Worm (Caenorhabditis elegans) whole organism, L1 larva: Measurements from ENCODE around the gene F58B4.7.

Source experiments
- C04F5.9 ChIP-seq: sonication (generic microtip); optimal IDR thresholded peaks from 2 replicates; lab custom pipeline; 2016; ENCODE audit warnings: missing genetic modification characterization, missing compliant biosample characterization
- C16A3.4 ChIP-seq: fragments of 150-350 bp; optimal IDR thresholded peaks from 2 replicates; lab custom pipeline; 2014; ENCODE audit warnings: missing biosample characterization, missing genetic modification characterization
- C34B4.2 ChIP-seq: sonication (generic microtip); optimal IDR thresholded peaks from 2 replicates; lab custom pipeline; 2017; ENCODE audit warnings: mild to moderate bottlenecking, missing genetic modification characterization, missing compliant biosample characterization
- Y116A8C.19 ChIP-seq: sonication (generic microtip); optimal IDR thresholded peaks from 2 replicates; lab custom pipeline; 2016; ENCODE audit warnings: missing compliant biosample characterization, missing genetic modification characterization, borderline replicate concordance
- ama-1 ChIP-seq: fragments of 150-350 bp; optimal IDR thresholded peaks from 2 replicates; lab custom pipeline; 2014
- ceh-63 ChIP-seq: fragments of 200-800 bp; sonication (Bioruptor generic); optimal IDR thresholded peaks from 2 replicates; lab custom pipeline; 2018; ENCODE audit warnings: mild to moderate bottlenecking, missing genetic modification characterization, missing compliant biosample characterization
- ceh-82 ChIP-seq, 3 experiments: fragments of 150-350 bp in 1 of 3; sonication (generic microtip) in 2 of 3; optimal IDR thresholded peaks; 2 replicates each; lab custom pipeline; 2014 to 2017; ENCODE audit warnings: missing biosample characterization in 3 of 3, missing genetic modification characterization in 3 of 3
- dpl-1 ChIP-seq, 3 experiments: fragments of 150-350 bp in 2 of 3; sonication (generic microtip) in 1 of 3; optimal IDR thresholded peaks; 2 replicates each; lab custom pipeline; 2014 to 2017; ENCODE audit warnings: missing biosample characterization in 3 of 3, missing genetic modification characterization in 3 of 3, missing genetic modification reagents in 3 of 3
- efl-1 ChIP-seq, 4 experiments: fragments of 150-350 bp; optimal IDR thresholded peaks in 3 of 4; peaks in 1 of 4; 1 replicate in 1 of 4; 2 replicates in 3 of 4; lab custom pipeline; 2014; ENCODE audit warnings: missing biosample characterization in 2 of 4, missing genetic modification characterization in 2 of 4, missing genetic modification reagents in 2 of 4
- efl-3 ChIP-seq: fragments of 200-800 bp; sonication (Bioruptor generic); optimal IDR thresholded peaks from 2 replicates; lab custom pipeline; 2018; ENCODE audit warnings: mild to moderate bottlenecking, missing genetic modification characterization, missing compliant biosample characterization
- egl-13 ChIP-seq: sonication (generic microtip); optimal IDR thresholded peaks from 2 replicates; lab custom pipeline; 2016; ENCODE audit warnings: missing genotype, missing genetic modification reagents, missing genetic modification characterization, missing compliant biosample characterization
- elt-2 ChIP-seq: sonication (generic microtip); optimal IDR thresholded peaks from 2 replicates; lab custom pipeline; 2016; ENCODE audit warnings: missing genetic modification characterization, mild to moderate bottlenecking, inconsistent platforms, missing compliant biosample characterization, missing genetic modification reagents
- ets-5 ChIP-seq: fragments of 200-800 bp; sonication (Bioruptor generic); IDR thresholded peaks from 2 replicates; pipeline ENCODE4 v1.3.6; 2022; ENCODE audit warnings: missing genetic modification characterization, missing compliant biosample characterization
- fkh-10 ChIP-seq: sonication (generic microtip); optimal IDR thresholded peaks from 2 replicates; lab custom pipeline; 2017; ENCODE audit warnings: missing biosample characterization, missing genetic modification reagents, missing genetic modification characterization
- fkh-8 ChIP-seq: sonication (generic microtip); optimal IDR thresholded peaks from 2 replicates; lab custom pipeline; 2016; ENCODE audit warnings: mild to moderate bottlenecking, missing genetic modification characterization, missing compliant biosample characterization
- grh-1 ChIP-seq: fragments of 200-800 bp; sonication (Bioruptor generic); IDR thresholded peaks from 2 replicates; pipeline ENCODE4 v1.3.6; 2022; ENCODE audit warnings: missing genetic modification reagents, missing genetic modification characterization, missing compliant biosample characterization
- hlh-17 ChIP-seq: fragments of 200-800 bp; sonication (Bioruptor generic); optimal IDR thresholded peaks from 2 replicates; lab custom pipeline; 2018; ENCODE audit warnings: missing genetic modification characterization, mild to moderate bottlenecking, missing compliant biosample characterization, moderate library complexity, borderline replicate concordance
- isw-1 ChIP-seq: fragments of 200-800 bp; sonication (Bioruptor generic); IDR thresholded peaks from 2 replicates; pipeline ENCODE4 v1.3.6; 2022; ENCODE audit warnings: missing genetic modification characterization, missing compliant biosample characterization
- jun-1 ChIP-seq: fragments of 150-350 bp; optimal IDR thresholded peaks from 2 replicates; lab custom pipeline; 2014; ENCODE audit warnings: missing biosample characterization, missing genetic modification reagents, missing genetic modification characterization
- lin-13 ChIP-seq: fragments of 150-350 bp; optimal IDR thresholded peaks from 2 replicates; lab custom pipeline; 2014; ENCODE audit warnings: missing biosample characterization, missing genetic modification reagents, missing genetic modification characterization
- lin-14 ChIP-seq: fragments of 200-800 bp; sonication (Bioruptor generic); optimal IDR thresholded peaks from 2 replicates; lab custom pipeline; 2018; ENCODE audit warnings: mild to moderate bottlenecking, missing genetic modification characterization, moderate library complexity, missing compliant biosample characterization
- lin-15B ChIP-seq: fragments of 150-350 bp; sonication (generic microtip); optimal IDR thresholded peaks from 3 replicates; lab custom pipeline; 2014; ENCODE audit warnings: missing biosample characterization, missing genetic modification characterization
- lin-39 ChIP-seq: fragments of 150-350 bp; optimal IDR thresholded peaks from 2 replicates; lab custom pipeline; 2014; ENCODE audit warnings: missing biosample characterization, missing genetic modification reagents, missing genetic modification characterization
- lir-3 ChIP-seq: sonication (generic microtip); optimal IDR thresholded peaks from 2 replicates; lab custom pipeline; 2016; ENCODE audit warnings: mild to moderate bottlenecking, missing genetic modification characterization, moderate library complexity, missing compliant biosample characterization; ENCODE audit not compliant: poor library complexity
- mdl-1 ChIP-seq, 2 experiments: fragments of 150-350 bp; optimal IDR thresholded peaks; 2 replicates each; lab custom pipeline; 2014 to 2017; ENCODE audit warnings: missing biosample characterization in 2 of 2, missing genetic modification characterization in 2 of 2, inconsistent platforms in 1 of 2
- mef-2 ChIP-seq: fragments of 150-350 bp; optimal IDR thresholded peaks from 2 replicates; lab custom pipeline; 2014; ENCODE audit warnings: missing biosample characterization, missing genetic modification characterization
- mep-1 ChIP-seq: fragments of 150-350 bp; optimal IDR thresholded peaks from 2 replicates; lab custom pipeline; 2014; ENCODE audit warnings: missing biosample characterization, missing genetic modification characterization
- nhr-11 ChIP-seq: fragments of 150-350 bp; optimal IDR thresholded peaks from 2 replicates; lab custom pipeline; 2014; ENCODE audit warnings: missing biosample characterization, missing genetic modification characterization
- nhr-237 ChIP-seq: fragments of 150-350 bp; optimal IDR thresholded peaks from 2 replicates; lab custom pipeline; 2014; ENCODE audit warnings: missing biosample characterization, missing genetic modification characterization
- nhr-28 ChIP-seq: fragments of 150-350 bp; optimal IDR thresholded peaks from 2 replicates; lab custom pipeline; 2014; ENCODE audit warnings: missing biosample characterization, missing genetic modification characterization
- nhr-71 ChIP-seq: sonication (generic microtip); optimal IDR thresholded peaks from 2 replicates; lab custom pipeline; 2016; ENCODE audit warnings: mild to moderate bottlenecking, missing genetic modification characterization, moderate library complexity, missing compliant biosample characterization
- nhr-76 ChIP-seq: sonication (generic microtip); optimal IDR thresholded peaks from 2 replicates; lab custom pipeline; 2017; ENCODE audit warnings: missing biosample characterization, missing genetic modification characterization
- nhr-77 ChIP-seq: fragments of 150-350 bp; optimal IDR thresholded peaks from 2 replicates; lab custom pipeline; 2014; ENCODE audit warnings: missing biosample characterization, missing genetic modification characterization
- nhr-84 ChIP-seq: sonication (generic microtip); optimal IDR thresholded peaks from 2 replicates; lab custom pipeline; 2017; ENCODE audit warnings: missing biosample characterization, missing genetic modification characterization
- nhr-85 ChIP-seq: sonication (generic microtip); peaks from one replicate; lab custom pipeline; 2016; ENCODE audit warnings: missing genetic modification characterization, inconsistent platforms, missing compliant biosample characterization
- nhr-90 ChIP-seq: sonication (generic microtip); optimal IDR thresholded peaks from 2 replicates; lab custom pipeline; 2016; ENCODE audit warnings: mild to moderate bottlenecking, missing genetic modification characterization, missing compliant biosample characterization; ENCODE audit not compliant: poor library complexity
- pag-3 ChIP-seq: sonication (generic microtip); optimal IDR thresholded peaks from 2 replicates; lab custom pipeline; 2017; ENCODE audit warnings: missing genetic modification characterization, mild to moderate bottlenecking, missing compliant biosample characterization, antibody characterized with exemption, borderline replicate concordance; ENCODE audit not compliant: insufficient read depth
- pax-3 ChIP-seq: fragments of 200-800 bp; sonication (Bioruptor generic); optimal IDR thresholded peaks from 2 replicates; lab custom pipeline; 2018; ENCODE audit warnings: mild to moderate bottlenecking, missing genetic modification characterization, moderate library complexity, missing compliant biosample characterization
- pqm-1 ChIP-seq: sonication (generic microtip); optimal IDR thresholded peaks from 3 replicates; lab custom pipeline; 2017; ENCODE audit warnings: missing biosample characterization, missing genetic modification characterization
- skn-1 ChIP-seq: fragments of 150-350 bp; optimal IDR thresholded peaks from 2 replicates; lab custom pipeline; 2014; ENCODE audit warnings: missing biosample characterization, missing genetic modification characterization
- snpc-4 ChIP-seq: fragments of 150-350 bp; optimal IDR thresholded peaks from 2 replicates; lab custom pipeline; 2014; ENCODE audit warnings: missing biosample characterization, missing genetic modification characterization
- snu-23 ChIP-seq: sonication (generic microtip); optimal IDR thresholded peaks from 2 replicates; lab custom pipeline; 2016; ENCODE audit warnings: missing genetic modification characterization, missing compliant biosample characterization
- sptf-1 ChIP-seq: fragments of 150-350 bp; optimal IDR thresholded peaks from 2 replicates; lab custom pipeline; 2014; ENCODE audit warnings: missing biosample characterization, missing genetic modification characterization
- sup-37 ChIP-seq: fragments of 200-800 bp; sonication (Bioruptor generic); optimal IDR thresholded peaks from 2 replicates; lab custom pipeline; 2018; ENCODE audit warnings: mild to moderate bottlenecking, missing genetic modification characterization, missing compliant biosample characterization
- tlp-1 ChIP-seq: fragments of 150-350 bp; optimal IDR thresholded peaks from 2 replicates; lab custom pipeline; 2014; ENCODE audit warnings: missing biosample characterization, missing genetic modification characterization
- unc-130 ChIP-seq: fragments of 150-350 bp; optimal IDR thresholded peaks from 2 replicates; lab custom pipeline; 2017; ENCODE audit warnings: missing biosample characterization, missing genetic modification characterization, inconsistent platforms
- unc-30 ChIP-seq: sonication (generic microtip); optimal IDR thresholded peaks from 2 replicates; lab custom pipeline; 2017; ENCODE audit warnings: missing biosample characterization, missing genetic modification characterization
- unc-86 ChIP-seq: sonication (generic microtip); optimal IDR thresholded peaks from 2 replicates; lab custom pipeline; 2016; ENCODE audit warnings: missing genetic modification characterization, missing compliant biosample characterization
- unc-98 ChIP-seq: fragments of 200-800 bp; sonication (Bioruptor generic); IDR thresholded peaks from 2 replicates; pipeline ENCODE4 v1.3.6; 2022; ENCODE audit warnings: missing genetic modification characterization, missing compliant biosample characterization
- xbp-1 ChIP-seq: sonication (generic microtip); optimal IDR thresholded peaks from 2 replicates; lab custom pipeline; 2016; ENCODE audit warnings: missing genetic modification characterization, missing compliant biosample characterization
- zag-1 ChIP-seq: fragments of 150-350 bp; optimal IDR thresholded peaks from 2 replicates; lab custom pipeline; 2014; ENCODE audit warnings: missing biosample characterization, missing genetic modification characterization
- ztf-11 ChIP-seq, 2 experiments: sonication (generic microtip); optimal IDR thresholded peaks; 2 replicates each; lab custom pipeline; 2016 to 2017; ENCODE audit warnings: missing genetic modification characterization in 2 of 2, missing biosample characterization in 1 of 2, missing compliant biosample characterization in 1 of 2

The F58B4.7 gene

DNA sequence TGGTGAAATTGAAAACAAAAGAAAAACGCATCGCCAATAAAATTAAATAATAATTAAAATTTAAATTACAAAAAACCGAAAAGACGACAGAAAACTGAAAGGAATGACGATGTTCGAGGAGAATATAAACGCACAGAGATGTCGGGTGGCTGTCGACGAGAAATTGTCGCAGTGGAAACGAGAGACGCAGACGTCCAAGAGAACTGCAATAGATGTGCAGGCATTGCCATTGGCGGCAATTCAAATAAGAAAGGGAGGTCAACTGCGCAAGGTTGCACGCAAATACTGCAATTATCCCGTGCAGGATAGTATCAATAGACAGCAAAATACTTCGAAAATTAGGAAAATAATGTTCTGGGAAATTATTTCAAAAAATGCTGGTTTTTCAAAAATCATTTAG, 26.0 kb downstream of the F58B4.7 start (continued):
- TF ChIP-seq elt-2 (tag; lab: Kevin White, UChicago) (peak; percentile 97), unc-130 (tag; lab: Kevin White, UChicago) (peak; percentile 99), hlh-17 (GFP tag; lab: Kevin White, UChicago) (peak; percentile 37), pag-3 (no peak), nhr-28 (tag; lab: Kevin White, UChicago) (peak; percentile 51), nhr-71 (tag; lab: Kevin White, UChicago) (peak; percentile 100), fkh-10 (GFP tag; lab: Kevin White, UChicago) (peak; percentile 96), ama-1 (peak; percentile 79), isw-1 (GFP tag; lab: Robert Waterston, UW) (peak; percentile 96), ztf-11 (tag; optimal IDR thresholded peaks at IDR 0.05; lab: Kevin White, UChicago) (peak; percentile 56 to 97), sup-37 (peak; percentile 97), lin-14 (GFP tag; lab: Kevin White, UChicago) (peak; percentile 99), unc-86 (peak; percentile 99), nhr-77 (peak; percentile 97), C34B4.2 (tag; lab: Kevin White, UChicago) (peak; percentile 94), C04F5.9 (tag; lab: Kevin White, UChicago) (peak; percentile 96), tlp-1 (tag; lab: Kevin White, UChicago) (no peak), mef-2 (peak; percentile 88), unc-98 (GFP tag; lab: Robert Waterston, UW) (peak; percentile 61; the same call in 1 of the 2 replicates), xbp-1 (peak; percentile 99), ceh-82 (tag; optimal IDR thresholded peaks at IDR 0.05; lab: Kevin White, UChicago) (peak; percentile 98 to 99 (median 98)), nhr-237 (tag; lab: Kevin White, UChicago) (peak; percentile 94), nhr-76 (tag; lab: Kevin White, UChicago) (peak; percentile 99), lin-15B (peak; percentile 98), Y116A8C.19 (peak; percentile 59), fkh-8 (peak; percentile 99), nhr-90 (peak; percentile 99), zag-1 (tag; lab: Kevin White, UChicago) (peak; percentile 94), grh-1 (GFP tag; lab: Robert Waterston, UW) (peak; percentile 99), lin-39 (tag; lab: Kevin White, UChicago) (peak; percentile 97), jun-1 (tag; lab: Kevin White, UChicago) (peak; percentile 98), mdl-1 (tag; optimal IDR thresholded peaks at IDR 0.05; lab: Kevin White, UChicago) (peak; percentile 43 to 97), dpl-1 (GFP tag; optimal IDR thresholded peaks at IDR 0.05; lab: Kevin White, UChicago) (peak; percentile 100), efl-1 (optimal IDR thresholded peaks at IDR 0.05; lab: Kevin White, UChicago) (peak; percentile 100), efl-1 (GFP tag; optimal IDR thresholded peaks at IDR 0.05 in 1 of 2; lab: Kevin White, UChicago) (peak; percentile 100), snu-23 (GFP tag; lab: Kevin White, UChicago) (peak; percentile 99), ets-5 (no peak), mep-1 (tag; lab: Kevin White, UChicago) (peak; percentile 99), nhr-84 (tag; lab: Kevin White, UChicago) (peak; percentile 45), C16A3.4 (peak; percentile 98), egl-13 (tag; lab: Kevin White, UChicago) (peak; percentile 98), nhr-11 (peak; percentile 99), snpc-4 (tag; lab: Kevin White, UChicago) (peak; percentile 93), efl-3 (peak; percentile 98), lin-13 (GFP tag; lab: Kevin White, UChicago) (peak; percentile 99), pax-3 (peak; percentile 99), skn-1 (tag; lab: Kevin White, UChicago) (peak; percentile 97), nhr-85 (tag; lab: Kevin White, UChicago) (peak; percentile 100), sptf-1 (tag; lab: Kevin White, UChicago) (no peak), pqm-1 (tag; lab: Kevin White, UChicago) (no peak), ceh-63 (peak; percentile 89), unc-30 (tag; lab: Kevin White, UChicago) (peak; percentile 25), lir-3 (peak; percentile 94)
